Worm (Caenorhabditis elegans) whole organism, young adult: ENCODE data around the gene lgc-52.

Experiments
- B0261.1 ChIP-seq: sonication (generic microtip); optimal IDR thresholded peaks from 2 replicates; lab custom pipeline; 2016; ENCODE audit warnings: mild to moderate bottlenecking, missing genetic modification characterization, moderate library complexity, missing compliant biosample characterization
- D2030.7 ChIP-seq: fragments of 200-800 bp; sonication (Bioruptor generic); IDR thresholded peaks from 2 replicates; pipeline ENCODE4 v1.3.6; 2022; ENCODE audit warnings: missing genetic modification reagents, missing genetic modification characterization, missing compliant biosample characterization
- F23B12.7 ChIP-seq: sonication (generic microtip); optimal IDR thresholded peaks from 2 replicates; lab custom pipeline; 2017; ENCODE audit warnings: missing genetic modification characterization, mild to moderate bottlenecking, missing compliant biosample characterization, antibody characterized with exemption, moderate library complexity; ENCODE audit not compliant: insufficient read depth
- F49E8.2 ChIP-seq: sonication (generic microtip); optimal IDR thresholded peaks from 3 replicates; lab custom pipeline; 2017; ENCODE audit warnings: missing genetic modification characterization, mild to moderate bottlenecking, missing compliant biosample characterization, antibody characterized with exemption, moderate library complexity; ENCODE audit not compliant: insufficient read depth
- Y56A3A.18 ChIP-seq: fragments of 200-800 bp; sonication (Bioruptor generic); IDR thresholded peaks from 2 replicates; pipeline ENCODE4 v1.3.6; 2022; ENCODE audit warnings: missing genetic modification reagents, missing genetic modification characterization, missing compliant biosample characterization
- Y67H2A.10 ChIP-seq: fragments of 200-800 bp; sonication (Bioruptor generic); conservative IDR thresholded peaks from 2 replicates; pipeline ENCODE4 v1.3.6; 2022; ENCODE audit warnings: missing genetic modification reagents, missing genetic modification characterization, missing compliant biosample characterization
- attf-3 ChIP-seq: fragments of 200-800 bp; sonication (Bioruptor generic); conservative IDR thresholded peaks from 2 replicates; pipeline ENCODE4 v1.3.6; 2022; ENCODE audit warnings: missing genetic modification reagents, missing genetic modification characterization, missing compliant biosample characterization
- attf-6 ChIP-seq: fragments of 200-800 bp; sonication (Bioruptor generic); IDR thresholded peaks from 2 replicates; pipeline ENCODE4 v1.3.6; 2022; ENCODE audit warnings: missing genetic modification reagents, missing genetic modification characterization, missing compliant biosample characterization
- ceh-91 ChIP-seq: fragments of 200-800 bp; sonication (Bioruptor generic); IDR thresholded peaks from 2 replicates; pipeline ENCODE4 v1.3.6; 2022; ENCODE audit warnings: missing genetic modification reagents, missing genetic modification characterization, missing compliant biosample characterization
- chd-7 ChIP-seq: sonication (generic microtip); optimal IDR thresholded peaks from 2 replicates; lab custom pipeline; 2016; ENCODE audit warnings: mild to moderate bottlenecking, missing genetic modification characterization, moderate library complexity, missing compliant biosample characterization
- die-1 ChIP-seq: sonication (generic microtip); optimal IDR thresholded peaks from 2 replicates; lab custom pipeline; 2016; ENCODE audit warnings: missing genotype, mild to moderate bottlenecking, missing genetic modification characterization, missing compliant biosample characterization
- dox-1 ChIP-seq: fragments of 200-800 bp; sonication (Bioruptor generic); IDR thresholded peaks from 2 replicates; pipeline ENCODE4 v1.3.6; 2022; ENCODE audit warnings: missing genetic modification reagents, missing genetic modification characterization, missing compliant biosample characterization
- dpff-1 ChIP-seq: sonication (generic microtip); optimal IDR thresholded peaks from 2 replicates; lab custom pipeline; 2017; ENCODE audit warnings: mild to moderate bottlenecking, missing genetic modification characterization, missing compliant biosample characterization
- him-1 ChIP-seq: sonication (generic microtip); optimal IDR thresholded peaks from 2 replicates; lab custom pipeline; 2016; ENCODE audit warnings: missing genotype, missing genetic modification reagents, missing genetic modification characterization, missing compliant biosample characterization
- hmg-1.2 ChIP-seq: fragments of 200-800 bp; sonication (Bioruptor generic); IDR thresholded peaks from 2 replicates; pipeline ENCODE4 v1.3.6; 2022; ENCODE audit warnings: missing genetic modification reagents, missing genetic modification characterization, missing compliant biosample characterization
- hrde-1 ChIP-seq: sonication (generic microtip); optimal IDR thresholded peaks from 2 replicates; lab custom pipeline; 2016; ENCODE audit warnings: missing genetic modification characterization, mild to moderate bottlenecking, missing compliant biosample characterization, moderate library complexity, missing genotype, missing genetic modification reagents, borderline replicate concordance
- lin-26 ChIP-seq: fragments of 200-800 bp; sonication (Bioruptor generic); IDR thresholded peaks from 2 replicates; pipeline ENCODE4 v1.3.6; 2022; ENCODE audit warnings: missing genetic modification reagents, missing genetic modification characterization, missing compliant biosample characterization
- lin-40 ChIP-seq: sonication (generic microtip); optimal IDR thresholded peaks from 2 replicates; lab custom pipeline; 2016; ENCODE audit warnings: missing genetic modification characterization, mild to moderate bottlenecking, missing compliant biosample characterization, missing genotype, missing genetic modification reagents
- lsl-1 ChIP-seq: fragments of 200-800 bp; sonication (Bioruptor generic); optimal IDR thresholded peaks from 2 replicates; lab custom pipeline; 2018; ENCODE audit warnings: mild to moderate bottlenecking, missing genetic modification characterization, moderate library complexity, missing compliant biosample characterization
- mes-4 ChIP-seq: sonication (generic microtip); optimal IDR thresholded peaks from 2 replicates; lab custom pipeline; 2016; ENCODE audit warnings: missing genotype, missing genetic modification characterization, missing compliant biosample characterization
- nhr-90 ChIP-seq: sonication (generic microtip); optimal IDR thresholded peaks from 2 replicates; lab custom pipeline; 2016; ENCODE audit warnings: missing genotype, mild to moderate bottlenecking, missing genetic modification characterization, missing compliant biosample characterization
- pbrm-1 ChIP-seq: fragments of 200-800 bp; sonication (Bioruptor generic); IDR thresholded peaks from 2 replicates; pipeline ENCODE4 v1.3.6; 2022; ENCODE audit warnings: missing genetic modification reagents, missing genetic modification characterization, missing compliant biosample characterization
- pha-4 ChIP-seq: fragments of 150-350 bp; sonication (generic microtip); optimal IDR thresholded peaks from 2 replicates; lab custom pipeline; 2014; ENCODE audit warnings: missing biosample characterization, missing genetic modification reagents, missing genetic modification characterization
- rec-8 ChIP-seq, 2 experiments: sonication (generic microtip); optimal IDR thresholded peaks; 2 replicates each; lab custom pipeline; 2016; ENCODE audit warnings: mild to moderate bottlenecking in 2 of 2, missing genetic modification characterization in 2 of 2, missing genetic modification reagents in 2 of 2, missing genotype in 2 of 2, missing biosample characterization in 1 of 2, missing compliant biosample characterization in 1 of 2, moderate library complexity in 1 of 2
- repo-1 ChIP-seq: sonication (generic microtip); optimal IDR thresholded peaks from 2 replicates; lab custom pipeline; 2017; ENCODE audit warnings: mild to moderate bottlenecking, missing genetic modification characterization, missing compliant biosample characterization
- rpc-1 ChIP-seq, 2 experiments: fragments of 150-350 bp in 1 of 2; sonication (generic microtip) in 1 of 2; optimal IDR thresholded peaks; 2 replicates each; lab custom pipeline; 2014 to 2018; ENCODE audit warnings: missing biosample characterization in 1 of 2, missing genetic modification characterization in 1 of 2, missing genetic modification reagents in 1 of 2, missing genotype in 1 of 2
- sdz-38 ChIP-seq: sonication (generic microtip); optimal IDR thresholded peaks from 2 replicates; lab custom pipeline; 2016; ENCODE audit warnings: missing genotype, missing genetic modification characterization, missing compliant biosample characterization
- snpc-1.3 ChIP-seq: sonication (generic microtip); optimal IDR thresholded peaks from 2 replicates; lab custom pipeline; 2017; ENCODE audit warnings: missing genetic modification characterization, mild to moderate bottlenecking, missing compliant biosample characterization, antibody characterized with exemption, moderate library complexity, missing genotype, missing genetic modification reagents; ENCODE audit not compliant: insufficient read depth
- snpc-4 ChIP-seq, 5 experiments: fragments of 150-350 bp in 1 of 5; sonication (generic microtip) in 4 of 5; optimal IDR thresholded peaks; 2 replicates each; lab custom pipeline; 2014 to 2018; ENCODE audit warnings: missing genetic modification characterization in 5 of 5, missing biosample characterization in 3 of 5, antibody characterized with exemption in 2 of 5, mild to moderate bottlenecking in 2 of 5, missing compliant biosample characterization in 2 of 5, missing genotype in 2 of 5, moderate library complexity in 2 of 5, missing genetic modification reagents in 1 of 5
- tbp1 ChIP-seq: fragments of 200-800 bp; sonication (Bioruptor generic); optimal IDR thresholded peaks from 2 replicates; lab custom pipeline; 2018; ENCODE audit warnings: mild to moderate bottlenecking, missing genetic modification characterization, missing compliant biosample characterization
- xnd-1 ChIP-seq: sonication (generic microtip); optimal IDR thresholded peaks from 2 replicates; lab custom pipeline; 2016; ENCODE audit warnings: missing genotype, missing genetic modification reagents, missing genetic modification characterization, missing compliant biosample characterization
- ztf-18 ChIP-seq: sonication (generic microtip); optimal IDR thresholded peaks from 2 replicates; lab custom pipeline; 2016; ENCODE audit warnings: missing genotype, mild to moderate bottlenecking, missing genetic modification characterization, missing compliant biosample characterization
- ztf-22 ChIP-seq: fragments of 200-800 bp; sonication (Bioruptor generic); optimal IDR thresholded peaks from 2 replicates; lab custom pipeline; 2018; ENCODE audit warnings: mild to moderate bottlenecking, missing genetic modification characterization, moderate library complexity, missing compliant biosample characterization
- ztf-25 ChIP-seq: fragments of 200-800 bp; sonication (Bioruptor generic); IDR thresholded peaks from 2 replicates; pipeline ENCODE4 v1.3.6; 2022; ENCODE audit warnings: missing genetic modification reagents, missing genetic modification characterization, missing compliant biosample characterization

The lgc-52 gene

DNA sequence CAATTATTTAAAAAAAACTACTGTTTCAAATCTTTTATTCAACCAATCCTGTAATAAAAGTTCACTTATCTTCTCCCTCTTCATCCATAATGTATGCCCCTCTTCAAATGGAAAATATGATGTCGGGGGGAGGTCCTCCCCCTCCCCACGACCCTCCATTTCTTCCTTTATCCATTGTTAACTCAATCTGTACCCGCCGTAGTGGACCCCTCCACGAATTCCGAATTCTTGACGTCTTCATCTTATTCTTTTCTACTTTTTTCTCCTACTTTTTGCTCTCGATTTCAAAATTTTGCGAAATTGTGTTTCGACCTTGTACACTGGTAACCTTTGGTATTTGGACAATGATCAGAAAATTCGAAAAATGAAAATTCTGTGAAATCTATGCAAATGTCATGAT, at the start of gene lgc-52:
Gene lgc-52 (plus strand): TSS at position 268 of the 400 bp plus-strand sequence.
- TF ChIP-seq rec-8 (tag; optimal IDR thresholded peaks at IDR 0.05; lab: Kevin White, UChicago) = no peak
- TF ChIP-seq Y56A3A.18 (GFP tag; lab: Robert Waterston, UW) = no peak
- TF ChIP-seq pbrm-1 (GFP tag; lab: Robert Waterston, UW) = no peak
- TF ChIP-seq pha-4 (tag; lab: Kevin White, UChicago) = no peak
- TF ChIP-seq hrde-1 (tag; lab: Kevin White, UChicago) = no peak
- no peak for TF ChIP-seq repo-1 (tag; lab: Kevin White, UChicago)
- TF ChIP-seq sdz-38 = no peak
- TF ChIP-seq B0261.1 (tag; lab: Kevin White, UChicago) = no peak
- no peak for TF ChIP-seq dpff-1 (tag; lab: Kevin White, UChicago)

- TF ChIP-seq dox-1 (GFP tag; lab: Robert Waterston, UW) = peak; percentile 51; the same call in 1 of the 2 replicates
- TF ChIP-seq him-1 = peak; percentile 63
- no peak for TF ChIP-seq lsl-1
- peak; percentile 83 for TF ChIP-seq B0261.1 (tag; lab: Kevin White, UChicago)
- no peak for TF ChIP-seq lin-40
- TF ChIP-seq pbrm-1 (GFP tag; lab: Robert Waterston, UW) = 0 out of 2 replicates have a peak, but pooled peaks have one; percentile 7
- TF ChIP-seq hmg-1.2 (GFP tag; lab: Robert Waterston, UW) = peak; percentile 55; the same call in 1 of the 2 replicates
- TF ChIP-seq Y67H2A.10 (GFP tag; lab: Robert Waterston, UW) = no peak
- peak; percentile 39; the same call in 1 of the 2 replicates for TF ChIP-seq ztf-25
- no peak for TF ChIP-seq xnd-1 (tag; lab: Kevin White, UChicago)
- peak; percentile 87 for TF ChIP-seq tbp1 (GFP tag; lab: Kevin White, UChicago)
- peak; percentile 61 for TF ChIP-seq rpc-1 (optimal IDR thresholded peaks at IDR 0.05; lab: Kevin White, UChicago)
- peak; percentile 77 for TF ChIP-seq rpc-1 (tag; optimal IDR thresholded peaks at IDR 0.05; lab: Kevin White, UChicago)
- no peak for TF ChIP-seq ceh-91 (GFP tag; lab: Robert Waterston, UW)
- TF ChIP-seq attf-3 = 0 out of 2 replicates have a peak, but pooled peaks have one; percentile 7
- peak; percentile 55; the same call in 1 of the 2 replicates for TF ChIP-seq D2030.7
- no peak for TF ChIP-seq mes-4 (tag; lab: Kevin White, UChicago)
- peak; percentile 29 for TF ChIP-seq ztf-22 (GFP tag; lab: Kevin White, UChicago)
- TF ChIP-seq die-1 = peak; percentile 34
- TF ChIP-seq snpc-1.3 = peak; percentile 35
- peak; percentile 94 for TF ChIP-seq attf-6
- peak; percentile 13 for TF ChIP-seq F23B12.7 (tag; lab: Kevin White, UChicago)
- peak; percentile 60 for TF ChIP-seq ztf-18
- peak; percentile 1 for TF ChIP-seq F49E8.2 (tag; lab: Kevin White, UChicago)
- TF ChIP-seq lin-26 (GFP tag; lab: Robert Waterston, UW) = peak; percentile 56
- peak; percentile 32 for TF ChIP-seq nhr-90 (tag; lab: Kevin White, UChicago)
- no peak for TF ChIP-seq chd-7
- TF ChIP-seq snpc-4 (GFP tag; optimal IDR thresholded peaks at IDR 0.05; lab: Kevin White, UChicago) = peak; percentile 81
- peak in 3 of 4 experiments; percentile 90 to 96 (median 92) for TF ChIP-seq snpc-4 (tag; optimal IDR thresholded peaks at IDR 0.05; lab: Kevin White, UChicago)
Measured at ce11 chrIV:15187517-15188181, 48.3 kb upstream of the lgc-52 start.
